Worm (Caenorhabditis elegans): ENCODE results near the gene F49C12.2.
"Not testable (repeated sequence)": the region's sequence is repeated elsewhere in the genome, so short reads cannot be mapped to it uniquely, and the experiment has no call there.

- not testable (repeated sequence) for TF ChIP-seq isw-1 (GFP tag; IDR thresholded peaks at IDR 0.05); egl-27 (tag; optimal IDR thresholded peaks at IDR 0.05); nhr-77 (tag; optimal IDR thresholded peaks at IDR 0.05); pqm-1 (tag; optimal IDR thresholded peaks at IDR 0.05); nhr-237 (tag; optimal IDR thresholded peaks at IDR 0.05)
These were observed 5.2 kb downstream of the F49C12.2 start, which contains the start of gene nhr-264 for ce11 chrIV:9293825-9294224.

Measured in whole organism, L1 larva.